Worm (Caenorhabditis elegans) whole organism, L3 larva: ENCODE results near the gene irld-2.

Experiments
- ama-1 ChIP-seq: fragments of 150-350 bp; optimal IDR thresholded peaks from 2 replicates; lab custom pipeline; 2018
- ceh-16 ChIP-seq: sonication (generic microtip); optimal IDR thresholded peaks from 2 replicates; lab custom pipeline; 2017; ENCODE audit warnings: missing biosample characterization, missing genetic modification characterization
- ceh-82 ChIP-seq: fragments of 150-350 bp; optimal IDR thresholded peaks from 2 replicates; lab custom pipeline; 2014; ENCODE audit warnings: missing biosample characterization, missing genetic modification characterization
- ceh-9 ChIP-seq: sonication (generic microtip); optimal IDR thresholded peaks from 2 replicates; lab custom pipeline; 2018; ENCODE audit warnings: missing biosample characterization, missing genetic modification characterization
- daf-12 ChIP-seq: fragments of 150-350 bp; optimal IDR thresholded peaks from 2 replicates; lab custom pipeline; 2014; ENCODE audit warnings: missing biosample characterization, missing genetic modification reagents, missing genetic modification characterization
- egl-5 ChIP-seq: fragments of 150-350 bp; optimal IDR thresholded peaks from 2 replicates; lab custom pipeline; 2017; ENCODE audit warnings: missing biosample characterization, missing genetic modification reagents, missing genetic modification characterization, inconsistent platforms
- elt-1 ChIP-seq: fragments of 150-350 bp; optimal IDR thresholded peaks from 2 replicates; lab custom pipeline; 2014; ENCODE audit warnings: missing biosample characterization, missing genetic modification characterization
- jun-1 ChIP-seq: fragments of 150-350 bp; optimal IDR thresholded peaks from 2 replicates; lab custom pipeline; 2014; ENCODE audit warnings: missing biosample characterization, missing genetic modification reagents, missing genetic modification characterization
- lin-39 ChIP-seq: fragments of 150-350 bp; optimal IDR thresholded peaks from 2 replicates; lab custom pipeline; 2018; ENCODE audit warnings: missing biosample characterization, missing genetic modification reagents, missing genetic modification characterization
- nhr-43 ChIP-seq: sonication (generic microtip); optimal IDR thresholded peaks from 2 replicates; lab custom pipeline; 2016; ENCODE audit warnings: mild to moderate bottlenecking, missing genetic modification characterization, missing compliant biosample characterization; ENCODE audit not compliant: poor library complexity, severe bottlenecking
- nhr-77 ChIP-seq: fragments of 150-350 bp; optimal IDR thresholded peaks from 2 replicates; lab custom pipeline; 2014; ENCODE audit warnings: missing biosample characterization, missing genetic modification characterization
- pqm-1 ChIP-seq: fragments of 150-350 bp; optimal IDR thresholded peaks from 2 replicates; lab custom pipeline; 2017; ENCODE audit warnings: missing biosample characterization, missing genetic modification characterization, inconsistent platforms
- tbx-2 ChIP-seq: sonication (generic microtip); optimal IDR thresholded peaks from 2 replicates; lab custom pipeline; 2016; ENCODE audit warnings: mild to moderate bottlenecking, missing genetic modification characterization, missing compliant biosample characterization

ce11 chrX:13401783-13402182 lies 6.9 kb upstream of the irld-2 start, which contains the start of gene F02C12.1:
- TF ChIP-seq nhr-77 (tag; lab: Kevin White, UChicago): no peak
- no peak for TF ChIP-seq nhr-43 (tag; lab: Kevin White, UChicago)
- no peak for TF ChIP-seq ceh-16
- TF ChIP-seq pqm-1 (tag; lab: Kevin White, UChicago): no peak
- TF ChIP-seq ama-1 (lab: Kevin White, UChicago): no peak
- no peak for TF ChIP-seq elt-1 (tag; lab: Kevin White, UChicago)
- TF ChIP-seq lin-39 (tag; lab: Kevin White, UChicago): no peak
- TF ChIP-seq daf-12: no peak
- no peak for TF ChIP-seq jun-1 (tag; lab: Kevin White, UChicago)
- no peak for TF ChIP-seq ceh-9 (tag; lab: Kevin White, UChicago)
- no peak for TF ChIP-seq tbx-2 (tag; lab: Kevin White, UChicago)
- no peak for TF ChIP-seq egl-5 (tag; lab: Kevin White, UChicago)
- no peak for TF ChIP-seq ceh-82 (tag; lab: Kevin White, UChicago)
